Worm (Caenorhabditis elegans) whole organism, L3 larva: ENCODE measurements around the gene anmt-2.

Source experiments
- R02D3.7 ChIP-seq: fragments of 150-350 bp; optimal IDR thresholded peaks from 2 replicates; lab custom pipeline; 2014; ENCODE audit warnings: missing biosample characterization, missing genetic modification characterization
- ZK546.5 ChIP-seq: sonication (generic microtip); optimal IDR thresholded peaks from 2 replicates; lab custom pipeline; 2017; ENCODE audit warnings: missing biosample characterization, missing genetic modification characterization
- ceh-16 ChIP-seq: sonication (generic microtip); optimal IDR thresholded peaks from 2 replicates; lab custom pipeline; 2017; ENCODE audit warnings: missing biosample characterization, missing genetic modification characterization
- ceh-28 ChIP-seq: fragments of 150-350 bp; optimal IDR thresholded peaks from 2 replicates; lab custom pipeline; 2014; ENCODE audit warnings: missing biosample characterization, missing genetic modification reagents, missing genetic modification characterization
- daf-12 ChIP-seq: fragments of 150-350 bp; optimal IDR thresholded peaks from 2 replicates; lab custom pipeline; 2014; ENCODE audit warnings: missing biosample characterization, missing genetic modification reagents, missing genetic modification characterization
- egl-27 ChIP-seq: sonication (generic microtip); optimal IDR thresholded peaks from 4 replicates; lab custom pipeline; 2017; ENCODE audit warnings: missing biosample characterization, missing genetic modification reagents, missing genetic modification characterization
- egl-5 ChIP-seq: fragments of 150-350 bp; optimal IDR thresholded peaks from 2 replicates; lab custom pipeline; 2017; ENCODE audit warnings: missing biosample characterization, missing genetic modification reagents, missing genetic modification characterization, inconsistent platforms
- elt-2 ChIP-seq: sonication (generic microtip); optimal IDR thresholded peaks from 2 replicates; lab custom pipeline; 2016; ENCODE audit warnings: missing genetic modification reagents, mild to moderate bottlenecking, missing genetic modification characterization, missing compliant biosample characterization
- elt-3 ChIP-seq, 3 experiments: fragments of 150-350 bp in 1 of 3; sonication (generic microtip) in 2 of 3; optimal IDR thresholded peaks; 2 replicates in 2 of 3; 4 replicates in 1 of 3; lab custom pipeline; 2014 to 2017; ENCODE audit warnings: missing biosample characterization in 3 of 3, missing genetic modification characterization in 3 of 3
- fkh-2 ChIP-seq: fragments of 150-350 bp; optimal IDR thresholded peaks from 2 replicates; lab custom pipeline; 2014; ENCODE audit warnings: missing biosample characterization, missing genetic modification reagents, missing genetic modification characterization
- fos-1 ChIP-seq: fragments of 150-350 bp; optimal IDR thresholded peaks from 2 replicates; lab custom pipeline; 2014; ENCODE audit warnings: missing biosample characterization, missing genetic modification characterization
- jun-1 ChIP-seq: fragments of 150-350 bp; optimal IDR thresholded peaks from 2 replicates; lab custom pipeline; 2014; ENCODE audit warnings: missing biosample characterization, missing genetic modification reagents, missing genetic modification characterization
- lin-15B ChIP-seq: fragments of 150-350 bp; optimal IDR thresholded peaks from 2 replicates; lab custom pipeline; 2014; ENCODE audit warnings: missing biosample characterization, missing genetic modification characterization
- lin-39 ChIP-seq: fragments of 150-350 bp; optimal IDR thresholded peaks from 2 replicates; lab custom pipeline; 2018; ENCODE audit warnings: missing biosample characterization, missing genetic modification reagents, missing genetic modification characterization
- lsy-12 ChIP-seq: sonication (generic microtip); optimal IDR thresholded peaks from 2 replicates; lab custom pipeline; 2016; ENCODE audit warnings: mild to moderate bottlenecking, missing genetic modification characterization, missing compliant biosample characterization
- mml-1 ChIP-seq: fragments of 150-350 bp; sonication (generic microtip); optimal IDR thresholded peaks from 3 replicates; lab custom pipeline; 2014; ENCODE audit warnings: missing biosample characterization, missing genetic modification characterization
- nfya-1 ChIP-seq: sonication (generic microtip); optimal IDR thresholded peaks from 2 replicates; lab custom pipeline; 2017; ENCODE audit warnings: missing genetic modification characterization, mild to moderate bottlenecking, missing compliant biosample characterization, antibody characterized with exemption, moderate library complexity; ENCODE audit not compliant: insufficient read depth
- nhr-11 ChIP-seq: fragments of 150-350 bp; optimal IDR thresholded peaks from 2 replicates; lab custom pipeline; 2014; ENCODE audit warnings: missing biosample characterization, missing genetic modification characterization
- nhr-12 ChIP-seq: fragments of 150-350 bp; optimal IDR thresholded peaks from 2 replicates; lab custom pipeline; 2014; ENCODE audit warnings: missing biosample characterization, missing genetic modification characterization
- nhr-23 ChIP-seq: fragments of 150-350 bp; optimal IDR thresholded peaks from 2 replicates; lab custom pipeline; 2014; ENCODE audit warnings: missing biosample characterization, missing genetic modification reagents, missing genetic modification characterization
- nhr-237 ChIP-seq: fragments of 150-350 bp; optimal IDR thresholded peaks from 2 replicates; lab custom pipeline; 2014; ENCODE audit warnings: missing biosample characterization, missing genetic modification characterization
- nhr-25 ChIP-seq: sonication (generic microtip); optimal IDR thresholded peaks from 2 replicates; lab custom pipeline; 2017; ENCODE audit warnings: missing biosample characterization, missing genetic modification characterization
- nhr-43 ChIP-seq: sonication (generic microtip); optimal IDR thresholded peaks from 2 replicates; lab custom pipeline; 2016; ENCODE audit warnings: mild to moderate bottlenecking, missing genetic modification characterization, missing compliant biosample characterization; ENCODE audit not compliant: poor library complexity, severe bottlenecking
- nhr-67 ChIP-seq: fragments of 150-350 bp; optimal IDR thresholded peaks from 2 replicates; lab custom pipeline; 2014; ENCODE audit warnings: missing biosample characterization, missing genetic modification characterization
- nhr-76 ChIP-seq: fragments of 150-350 bp; sonication (generic microtip); optimal IDR thresholded peaks from 5 replicates; lab custom pipeline; 2014; ENCODE audit warnings: missing biosample characterization, missing genetic modification characterization
- pha-4 ChIP-seq: fragments of 150-350 bp; optimal IDR thresholded peaks from 2 replicates; lab custom pipeline; 2014; ENCODE audit warnings: missing biosample characterization, missing genetic modification reagents, missing genetic modification characterization
- sea-2 ChIP-seq: fragments of 150-350 bp; sonication (generic microtip); optimal IDR thresholded peaks from 4 replicates; lab custom pipeline; 2014; ENCODE audit warnings: missing biosample characterization, missing genetic modification reagents, missing genetic modification characterization
- skn-1 ChIP-seq: fragments of 150-350 bp; optimal IDR thresholded peaks from 2 replicates; lab custom pipeline; 2014; ENCODE audit warnings: missing biosample characterization, missing genetic modification characterization
- snpc-4 ChIP-seq: fragments of 150-350 bp; optimal IDR thresholded peaks from 2 replicates; lab custom pipeline; 2014; ENCODE audit warnings: missing biosample characterization, missing genetic modification characterization
- tbx-2 ChIP-seq: sonication (generic microtip); optimal IDR thresholded peaks from 2 replicates; lab custom pipeline; 2016; ENCODE audit warnings: mild to moderate bottlenecking, missing genetic modification characterization, missing compliant biosample characterization
- unc-39 ChIP-seq: sonication (generic microtip); optimal IDR thresholded peaks from 4 replicates; lab custom pipeline; 2017; ENCODE audit warnings: missing biosample characterization, missing genetic modification characterization
- unc-62 ChIP-seq: fragments of 150-350 bp; sonication (generic microtip); optimal IDR thresholded peaks from 4 replicates; lab custom pipeline; 2014; ENCODE audit warnings: missing biosample characterization, missing genetic modification reagents, missing genetic modification characterization
- zag-1 ChIP-seq: fragments of 150-350 bp; optimal IDR thresholded peaks from 2 replicates; lab custom pipeline; 2014; ENCODE audit warnings: missing biosample characterization, missing genetic modification characterization
- ztf-11 ChIP-seq: fragments of 150-350 bp; optimal IDR thresholded peaks from 2 replicates; lab custom pipeline; 2014; ENCODE audit warnings: missing biosample characterization, missing genetic modification characterization
- ztf-4 ChIP-seq: fragments of 150-350 bp; optimal IDR thresholded peaks from 2 replicates; lab custom pipeline; 2014; ENCODE audit warnings: missing biosample characterization, missing genetic modification characterization

anmt-2 gene

DNA sequence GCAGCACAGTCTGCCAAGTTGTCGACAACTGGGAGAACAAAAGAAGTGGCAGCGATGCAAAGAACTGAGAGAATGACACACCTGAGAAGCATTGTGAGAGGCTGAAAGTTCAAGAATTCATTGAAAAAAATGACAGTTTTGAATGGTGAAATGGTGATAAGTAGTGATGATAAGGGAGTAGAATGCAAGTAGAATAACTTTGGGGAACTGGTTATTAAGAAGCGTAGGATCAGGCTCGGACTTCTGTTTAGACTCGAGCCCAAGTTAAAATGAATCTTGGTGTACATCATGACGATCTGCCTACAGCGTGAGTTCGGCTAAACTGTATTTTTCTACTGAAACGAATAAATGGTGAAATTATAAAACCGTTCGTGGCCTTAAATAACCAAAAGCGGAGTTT, 21.0 kb upstream of the anmt-2 start, which contains the start of gene F42A10.7:
TSS of gene F42A10.7 (minus strand) at position 101 of the 400 bp plus-strand sequence.
- TF ChIP-seq egl-5 (tag; lab: Kevin White, UChicago) (no peak), nhr-11 (tag; lab: Kevin White, UChicago) (no peak), fos-1 (tag; lab: Kevin White, UChicago) (no peak), ceh-28 (tag; lab: Kevin White, UChicago) (no peak), unc-62 (GFP tag; lab: Kevin White, UChicago) (no peak), mml-1 (tag; lab: Kevin White, UChicago) (no peak), nhr-25 (tag; lab: Kevin White, UChicago) (no peak)

ce11 chrIII:6177631-6178030, 20.1 kb upstream of the anmt-2 start:
- TF ChIP-seq pha-4 (tag; lab: Kevin White, UChicago) (peak; percentile 56), snpc-4 (tag; lab: Kevin White, UChicago) (no peak), elt-2 (peak; percentile 55), egl-27 (tag; lab: Kevin White, UChicago) (no peak)
- TF ChIP-seq, all 47 proteins: peak for 2

DNA sequence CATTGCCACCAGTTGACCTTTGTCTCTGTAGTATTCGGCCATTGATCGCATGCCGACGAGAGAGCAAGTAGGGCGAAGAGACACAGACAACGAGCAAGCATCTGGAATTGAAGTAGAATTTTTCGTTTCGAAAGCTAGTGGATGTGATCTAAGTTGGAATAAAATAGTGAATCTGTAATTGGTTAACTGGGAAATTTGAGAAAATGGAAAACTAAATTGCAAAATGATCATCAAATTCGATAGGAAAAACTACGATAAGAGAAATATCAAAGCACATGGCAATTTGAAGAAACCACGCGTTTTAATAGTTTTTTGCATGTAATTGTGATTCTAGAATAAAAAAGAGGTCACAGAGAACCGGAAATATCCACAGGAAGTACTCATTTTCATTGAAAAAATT, 19.2 kb upstream of the anmt-2 start, which contains the start of gene F42A10.6:
TSS of gene F42A10.6 (minus strand) at position 101 of the 400 bp plus-strand sequence.
- TF ChIP-seq unc-39 (tag; lab: Kevin White, UChicago) (no peak), elt-2 (peak; percentile 27)

DNA sequence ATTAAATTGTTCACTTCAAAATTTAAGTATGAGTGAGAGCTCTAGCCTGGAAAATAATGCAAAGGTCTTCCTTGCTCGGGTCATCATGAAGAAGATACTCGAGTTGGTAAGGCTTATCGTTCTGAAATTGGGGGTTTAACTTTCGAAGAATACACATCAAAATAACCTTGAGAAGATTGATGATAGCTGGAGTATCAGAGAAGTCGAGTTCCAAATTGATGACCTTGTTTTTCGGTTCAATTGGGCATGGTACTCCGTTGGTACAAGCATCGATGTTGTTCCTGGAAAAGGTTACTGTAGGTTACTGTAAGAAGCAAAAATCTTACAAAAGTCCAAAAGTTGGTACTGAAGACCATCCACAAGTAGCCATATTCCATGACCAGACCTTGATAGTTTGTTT, 18.6 kb upstream of the anmt-2 start:
- TF ChIP-seq jun-1 (tag; lab: Kevin White, UChicago) (no peak), nhr-237 (tag; lab: Kevin White, UChicago) (no peak), ztf-11 (tag; lab: Kevin White, UChicago) (no peak), lsy-12 (no peak), nhr-76 (tag; lab: Kevin White, UChicago) (no peak), ceh-16 (no peak), R02D3.7 (no peak), sea-2 (GFP tag; lab: Kevin White, UChicago) (no peak), zag-1 (no peak), lin-15B (tag; lab: Kevin White, UChicago) (no peak), nhr-67 (tag; lab: Kevin White, UChicago) (no peak), fkh-2 (tag; lab: Kevin White, UChicago) (no peak), mml-1 (tag; lab: Kevin White, UChicago) (no peak), nhr-12 (no peak), elt-3 (tag; optimal IDR thresholded peaks at IDR 0.05; lab: Kevin White, UChicago) (no peak), daf-12 (no peak)

ce11 chrIII:6173020-6173597, 15.6 kb upstream of the anmt-2 start, which contains the start of the genes abcf-3 and F42A10.5:
Gene abcf-3, plus strand, starts transcription at chrIII:6173403.
Gene F42A10.5, minus strand, starts transcription at chrIII:6173477.
- TF ChIP-seq nhr-25 (tag; lab: Kevin White, UChicago) (peak; percentile 44), zag-1 (no peak), nhr-23 (tag; lab: Kevin White, UChicago) (peak; percentile 72), tbx-2 (tag; lab: Kevin White, UChicago) (peak; percentile 12), elt-2 (peak; percentile 34), egl-27 (tag; lab: Kevin White, UChicago) (no peak), pha-4 (tag; lab: Kevin White, UChicago) (peak; percentile 79), nhr-11 (tag; lab: Kevin White, UChicago) (peak; percentile 28), nfya-1 (tag; lab: Kevin White, UChicago) (peak; percentile 77), mml-1 (tag; lab: Kevin White, UChicago) (no peak), ZK546.5 (tag; lab: Kevin White, UChicago) (no peak), lin-15B (tag; lab: Kevin White, UChicago) (peak; percentile 74), skn-1 (tag; lab: Kevin White, UChicago) (peak; percentile 6), ceh-28 (tag; lab: Kevin White, UChicago) (peak; percentile 12), jun-1 (tag; lab: Kevin White, UChicago) (no peak), nhr-43 (peak; percentile 50), ztf-4 (peak; percentile 42), lsy-12 (peak; percentile 25), lin-39 (tag; lab: Kevin White, UChicago) (peak; percentile 14)
